Worm (Caenorhabditis elegans) whole organism, midembryonic: ENCODE results near the gene scl-3.

Experiments
- T22C8.4 ChIP-seq: fragments of 200-800 bp; sonication (Bioruptor generic); IDR thresholded peaks from 2 replicates; pipeline ENCODE4 v1.3.6; 2022; ENCODE audit warnings: missing genetic modification characterization, missing compliant biosample characterization
- cog-1 ChIP-seq: sonication (generic microtip); optimal IDR thresholded peaks from 2 replicates; lab custom pipeline; 2016; ENCODE audit warnings: missing genetic modification characterization, missing compliant biosample characterization
- flt-1 ChIP-seq: fragments of 200-800 bp; sonication (Bioruptor generic); IDR thresholded peaks from 2 replicates; pipeline ENCODE4 v1.3.6; 2022; ENCODE audit warnings: missing genetic modification characterization, missing compliant biosample characterization
- klf-2 ChIP-seq: fragments of 200-800 bp; sonication (Bioruptor generic); conservative IDR thresholded peaks from 2 replicates; pipeline ENCODE4 v1.3.6; 2022; ENCODE audit warnings: missing genetic modification reagents, missing genetic modification characterization, missing compliant biosample characterization
- med-1 ChIP-seq: sonication (generic microtip); optimal IDR thresholded peaks from 2 replicates; lab custom pipeline; 2017; ENCODE audit warnings: missing genetic modification characterization, mild to moderate bottlenecking, missing compliant biosample characterization, antibody characterized with exemption, missing genetic modification reagents; ENCODE audit not compliant: insufficient read depth
- ref-1 ChIP-seq: fragments of 200-800 bp; sonication (Bioruptor generic); conservative IDR thresholded peaks from 2 replicates; pipeline ENCODE4 v1.3.6; 2022; ENCODE audit warnings: missing genetic modification reagents, missing genetic modification characterization, missing compliant biosample characterization
- tab-1 ChIP-seq: fragments of 200-800 bp; sonication (Bioruptor generic); IDR thresholded peaks from 2 replicates; pipeline ENCODE4 v1.3.6; 2022; ENCODE audit warnings: missing genetic modification characterization, missing compliant biosample characterization
- ztf-23 ChIP-seq: fragments of 200-800 bp; sonication (Bioruptor generic); IDR thresholded peaks from 2 replicates; pipeline ENCODE4 v1.3.6; 2022; ENCODE audit warnings: missing genetic modification reagents, missing genetic modification characterization, missing compliant biosample characterization
- ztf-29 ChIP-seq: fragments of 200-800 bp; sonication (Bioruptor generic); IDR thresholded peaks from 2 replicates; pipeline ENCODE4 v1.3.6; 2022; ENCODE audit warnings: missing genetic modification reagents, missing genetic modification characterization, missing compliant biosample characterization

scl-3 gene

ce11 chrIV:13079119-13079518 lies 19.7 kb downstream of the scl-3 start, which contains the start of gene C39E9.8:
Gene C39E9.8, plus strand, starts transcription at chrIV:13079446.
- TF ChIP-seq klf-2 (GFP tag; lab: Robert Waterston, UW) (no peak), ztf-23 (GFP tag; lab: Robert Waterston, UW) (no peak), cog-1 (tag; lab: Kevin White, UChicago) (no peak), ref-1 (GFP tag; lab: Robert Waterston, UW) (no peak), tab-1 (GFP tag; lab: Robert Waterston, UW) (no peak), ztf-29 (GFP tag; lab: Robert Waterston, UW) (no peak), T22C8.4 (GFP tag; lab: Robert Waterston, UW) (no peak), flt-1 (GFP tag; lab: Robert Waterston, UW) (no peak), med-1 (GFP tag; lab: Kevin White, UChicago) (no peak)

DNA sequence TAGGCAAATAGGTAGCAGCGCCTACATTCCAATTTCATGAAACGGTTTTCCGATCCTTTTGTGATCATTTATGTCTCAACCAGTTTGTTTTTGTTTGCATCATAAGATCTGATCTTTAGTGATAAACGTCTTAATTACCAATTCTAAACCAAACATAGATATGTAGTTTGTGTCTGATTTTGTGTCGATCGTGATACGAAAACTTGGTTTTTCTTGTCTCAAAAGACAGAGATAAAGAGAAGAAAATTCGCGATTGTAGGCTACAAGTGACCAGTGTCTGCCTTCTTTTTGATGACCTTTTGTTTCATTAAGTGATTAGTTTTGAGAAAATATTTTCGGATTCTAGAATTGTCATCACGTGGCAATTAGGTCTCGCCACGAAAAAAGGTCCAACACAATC lies 20.8 kb downstream of the scl-3 start:
- no peak for TF ChIP-seq T22C8.4 (GFP tag; lab: Robert Waterston, UW)
- no peak for TF ChIP-seq cog-1 (tag; lab: Kevin White, UChicago)
- no peak for TF ChIP-seq ztf-29 (GFP tag; lab: Robert Waterston, UW)
- TF ChIP-seq tab-1 (GFP tag; lab: Robert Waterston, UW), result no peak
- TF ChIP-seq flt-1 (GFP tag; lab: Robert Waterston, UW), result no peak
- TF ChIP-seq ref-1 (GFP tag; lab: Robert Waterston, UW), result no peak
- no peak for TF ChIP-seq klf-2 (GFP tag; lab: Robert Waterston, UW)
- TF ChIP-seq ztf-23 (GFP tag; lab: Robert Waterston, UW), result no peak
- TF ChIP-seq med-1 (GFP tag; lab: Kevin White, UChicago), result no peak

ce11 chrIV:13080861-13081260 lies 21.5 kb downstream of the scl-3 start:
- no peak for TF ChIP-seq ztf-29 (GFP tag; lab: Robert Waterston, UW)
- TF ChIP-seq T22C8.4 (GFP tag; lab: Robert Waterston, UW), result no peak
- TF ChIP-seq ztf-23 (GFP tag; lab: Robert Waterston, UW), result no peak
- TF ChIP-seq tab-1 (GFP tag; lab: Robert Waterston, UW), result no peak
- TF ChIP-seq flt-1 (GFP tag; lab: Robert Waterston, UW), result no peak
- no peak for TF ChIP-seq cog-1 (tag; lab: Kevin White, UChicago)
- TF ChIP-seq med-1 (GFP tag; lab: Kevin White, UChicago), result no peak
- no peak for TF ChIP-seq ref-1 (GFP tag; lab: Robert Waterston, UW)
- TF ChIP-seq klf-2 (GFP tag; lab: Robert Waterston, UW), result no peak

DNA sequence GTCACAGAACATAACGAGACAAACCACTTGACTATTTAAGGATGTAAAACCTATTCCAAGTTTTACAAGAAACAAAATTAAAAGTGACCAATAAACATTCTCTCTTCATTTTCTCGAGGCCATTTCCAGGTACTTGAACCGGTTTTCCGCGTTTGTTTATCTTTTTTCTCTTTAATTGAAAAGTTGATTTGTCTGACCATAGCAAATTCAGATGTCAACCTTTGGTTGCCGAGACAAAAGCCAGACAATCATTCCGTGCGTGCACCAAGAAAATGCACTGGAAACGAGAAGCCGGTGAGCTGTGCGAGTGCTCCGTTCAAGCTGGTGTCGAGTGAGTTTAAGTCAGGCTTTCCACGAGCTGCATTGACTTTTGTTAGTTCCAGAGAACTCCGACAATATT lies 22.7 kb downstream of the scl-3 start:
- no peak for TF ChIP-seq ztf-29 (GFP tag; lab: Robert Waterston, UW)
- TF ChIP-seq ztf-23 (GFP tag; lab: Robert Waterston, UW), result no peak
- TF ChIP-seq med-1 (GFP tag; lab: Kevin White, UChicago), result no peak
- no peak for TF ChIP-seq tab-1 (GFP tag; lab: Robert Waterston, UW)
- no peak for TF ChIP-seq klf-2 (GFP tag; lab: Robert Waterston, UW)
- no peak for TF ChIP-seq T22C8.4 (GFP tag; lab: Robert Waterston, UW)
- TF ChIP-seq cog-1 (tag; lab: Kevin White, UChicago), result no peak
- no peak for TF ChIP-seq ref-1 (GFP tag; lab: Robert Waterston, UW)
- no peak for TF ChIP-seq flt-1 (GFP tag; lab: Robert Waterston, UW)

DNA sequence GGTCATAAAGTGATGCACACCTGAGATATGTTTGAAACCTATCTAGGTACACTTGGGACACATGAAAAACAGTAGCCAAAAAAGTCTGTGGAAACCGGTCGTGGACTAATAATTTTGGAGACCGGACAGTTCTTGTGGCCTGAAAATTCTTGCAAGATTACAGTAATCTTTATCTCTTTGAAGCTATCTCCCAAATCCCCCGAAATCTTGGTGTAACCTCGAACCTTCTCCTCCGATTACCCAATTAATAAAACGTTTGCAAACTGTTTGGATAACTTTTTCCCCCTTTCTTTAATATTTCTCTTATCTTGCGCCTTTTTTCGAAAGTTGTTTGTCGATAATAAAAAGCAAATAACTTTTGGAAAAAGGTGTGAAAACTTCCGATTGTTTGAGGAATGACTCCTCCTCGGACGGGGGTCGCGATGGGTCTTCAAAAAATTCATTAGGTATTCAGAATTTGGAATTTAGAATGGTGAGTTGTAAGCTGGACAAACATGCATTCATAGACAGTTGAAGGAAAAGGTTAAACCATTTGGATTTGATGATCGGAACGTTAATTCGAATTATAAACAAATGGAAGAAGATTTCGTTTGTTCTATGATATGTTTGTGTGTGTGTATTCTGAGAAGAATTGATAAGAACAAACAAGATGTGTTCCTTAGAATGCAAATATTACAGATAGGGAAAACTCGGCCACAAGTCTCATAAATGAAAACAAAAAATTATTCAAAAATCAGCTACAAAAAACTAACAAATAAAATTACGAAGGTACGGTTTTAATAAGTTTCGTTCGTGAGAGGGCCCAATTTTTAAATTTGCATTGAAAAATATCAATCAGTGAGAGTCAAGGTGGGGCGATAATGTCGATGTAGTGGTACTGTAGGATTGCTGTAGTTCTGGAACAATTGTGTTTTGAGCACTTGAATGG lies 23.7 kb downstream of the scl-3 start:
- no peak for TF ChIP-seq med-1 (GFP tag; lab: Kevin White, UChicago)
- no peak for TF ChIP-seq ref-1 (GFP tag; lab: Robert Waterston, UW)
- TF ChIP-seq T22C8.4 (GFP tag; lab: Robert Waterston, UW), result no peak
- TF ChIP-seq ztf-29 (GFP tag; lab: Robert Waterston, UW), result no peak
- TF ChIP-seq klf-2 (GFP tag; lab: Robert Waterston, UW), result no peak
- TF ChIP-seq flt-1 (GFP tag; lab: Robert Waterston, UW), result no peak
- TF ChIP-seq cog-1 (tag; lab: Kevin White, UChicago), result no peak
- TF ChIP-seq ztf-23 (GFP tag; lab: Robert Waterston, UW), result no peak
- TF ChIP-seq tab-1 (GFP tag; lab: Robert Waterston, UW), result no peak

DNA sequence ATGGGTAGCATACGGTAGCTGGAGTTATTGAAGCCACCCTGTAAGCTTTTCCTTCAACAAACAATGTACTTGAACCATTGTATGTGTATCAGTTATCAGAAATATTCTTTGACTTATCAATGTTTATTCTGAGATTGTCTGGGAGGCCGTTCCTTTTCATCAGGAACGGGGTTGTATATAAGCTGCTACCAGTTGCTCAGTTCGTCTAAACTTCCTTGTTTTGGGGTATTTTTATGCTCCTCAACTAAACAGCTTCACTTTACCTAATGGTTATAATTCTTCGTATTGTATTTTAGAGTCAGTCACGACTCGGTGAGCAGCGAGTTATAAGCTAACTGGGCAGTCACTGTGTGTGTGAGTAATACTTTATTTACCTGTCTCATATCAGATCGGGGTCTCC lies 26.3 kb downstream of the scl-3 start:
- no peak for TF ChIP-seq ref-1 (GFP tag; lab: Robert Waterston, UW)

ce11 chrIV:13086705-13087104 lies 27.3 kb downstream of the scl-3 start, which contains the start of gene spin-2:
Gene spin-2, plus strand, starts transcription at chrIV:13087005.
- no peak for TF ChIP-seq ref-1 (GFP tag; lab: Robert Waterston, UW)
- no peak for TF ChIP-seq med-1 (GFP tag; lab: Kevin White, UChicago)

DNA sequence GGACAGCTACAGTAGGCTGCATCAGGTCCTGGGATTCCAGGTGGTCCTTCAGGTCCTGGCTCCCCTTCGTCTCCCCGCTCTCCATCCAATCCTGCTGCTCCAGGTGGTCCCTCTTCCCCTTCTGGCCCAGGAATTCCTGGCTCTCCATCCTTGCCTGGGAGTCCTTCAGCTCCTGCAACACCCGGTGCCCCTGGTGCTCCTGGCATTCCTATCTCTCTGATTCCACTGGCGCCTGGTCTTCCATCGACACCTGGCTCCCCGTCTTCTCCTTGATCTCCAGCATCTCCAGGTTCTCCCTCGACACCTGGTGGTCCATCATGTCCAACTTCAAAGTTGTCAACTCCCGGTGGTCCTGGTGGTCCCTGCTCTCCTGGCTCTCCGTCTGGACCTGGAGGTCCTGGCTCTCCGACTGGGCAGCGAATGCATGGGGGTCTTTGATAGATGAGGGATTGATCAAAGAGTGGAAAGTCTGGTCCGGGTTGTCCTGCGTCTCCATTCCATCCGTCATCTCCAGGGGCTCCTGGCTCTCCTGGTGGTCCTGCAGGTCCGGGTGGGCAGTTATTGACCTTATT lies 30.4 kb downstream of the scl-3 start:
- TF ChIP-seq ztf-29 (GFP tag; lab: Robert Waterston, UW) (no peak), tab-1 (GFP tag; lab: Robert Waterston, UW) (0 out of 2 replicates have a peak, but pooled peaks have one; percentile 47)

DNA sequence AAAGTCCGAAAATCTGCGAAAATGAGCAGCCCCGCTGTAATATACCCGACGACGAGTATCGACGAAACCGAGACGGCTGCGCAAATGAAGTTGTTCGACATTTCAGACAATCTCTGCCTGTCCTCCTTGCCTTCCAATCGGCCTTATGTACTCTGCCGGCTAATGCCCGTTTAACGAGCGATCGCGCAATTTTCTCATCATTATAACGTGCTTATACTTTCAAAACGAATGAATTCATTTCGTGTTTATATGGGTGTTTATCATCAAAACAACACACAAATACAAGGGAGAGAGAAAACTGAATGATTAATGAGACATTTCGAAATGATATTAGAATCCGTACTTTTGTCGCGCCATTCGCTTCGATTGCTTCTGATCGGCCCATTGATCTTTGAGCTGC lies 31.6 kb downstream of the scl-3 start, which contains the start of gene col-132:
TSS of gene col-132 (minus strand) at position 101 of the 400 bp plus-strand sequence.
- TF ChIP-seq tab-1 (GFP tag; lab: Robert Waterston, UW) (no peak), med-1 (GFP tag; lab: Kevin White, UChicago) (no peak), cog-1 (tag; lab: Kevin White, UChicago) (no peak), ztf-29 (GFP tag; lab: Robert Waterston, UW) (no peak), klf-2 (GFP tag; lab: Robert Waterston, UW) (no peak), flt-1 (GFP tag; lab: Robert Waterston, UW) (no peak)
